Fruit fly (Drosophila melanogaster) whole organism, embryonic: Measurements from ENCODE around the gene CG15337.

ENCODE experiments used
- CG5953 ChIP-seq: fragments of 200-800 bp; sonication (Bioruptor generic); IDR thresholded peaks from 2 replicates; pipeline ENCODE4 v1.3.6; 2022; ENCODE audit warnings: missing biosample characterization, missing genetic modification characterization
- CG7839 ChIP-seq: fragments of 200-800 bp; sonication (Bioruptor generic); optimal IDR thresholded peaks from 3 replicates; lab custom pipeline; 2018; ENCODE audit warnings: missing biosample characterization, mild to moderate bottlenecking, missing genetic modification characterization, moderate library complexity
- pfk ChIP-seq: fragments of 200-800 bp; sonication (Bioruptor generic); optimal IDR thresholded peaks from 2 replicates; lab custom pipeline; 2018; ENCODE audit warnings: missing biosample characterization, mild to moderate bottlenecking, missing genetic modification characterization, moderate library complexity

DNA sequence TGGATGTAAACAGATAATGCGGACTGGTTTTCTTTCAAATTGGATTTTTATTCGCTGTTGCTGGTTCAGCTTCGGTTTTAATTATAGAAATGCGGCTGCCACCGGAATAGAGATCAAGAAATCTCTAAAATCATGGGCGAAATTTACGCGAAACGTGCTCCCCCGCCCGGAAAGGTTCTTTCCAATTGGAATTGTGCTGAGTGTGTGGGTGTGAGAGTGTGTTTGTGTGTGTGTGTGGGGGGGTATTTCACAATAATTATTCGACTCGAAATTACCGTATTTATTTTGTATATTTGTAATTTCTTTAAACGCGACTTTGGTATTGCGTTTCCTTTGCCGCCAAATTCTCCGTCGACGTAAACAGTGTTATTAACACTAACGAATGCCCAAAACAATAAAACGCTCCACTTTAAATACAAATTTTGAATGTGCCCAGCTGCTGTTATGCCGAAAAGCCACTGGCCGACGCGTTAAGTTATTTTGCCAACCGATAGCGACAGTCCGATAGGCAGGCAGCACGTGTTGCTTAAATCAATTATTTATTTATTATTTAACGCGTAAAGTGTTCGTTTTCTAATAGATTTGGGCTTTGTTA, 44.0 kb upstream of the CG15337 start, which contains the start of gene Gclc:
- TF ChIP-seq CG5953 (GFP tag; lab: Robert Waterston, UW) (no peak), pfk (GFP tag; lab: Kevin White, UChicago) (no peak), CG7839 (no peak)
